Worm (Caenorhabditis elegans): ENCODE results near the gene C07B5.8.

C07B5.8 gene

ce11 chrX:9529360-9529759 lies 7.2 kb downstream of the C07B5.8 start, which contains the start of gene C07B5.4:
Gene C07B5.4 (plus strand): TSS chrX:9529660.
- TF ChIP-seq nhr-12 (tag; optimal IDR thresholded peaks at IDR 0.05): no peak
- TF ChIP-seq lin-13 (GFP tag; optimal IDR thresholded peaks at IDR 0.05): no peak
- no peak for TF ChIP-seq nhr-21 (tag; optimal IDR thresholded peaks at IDR 0.05)
- TF ChIP-seq elt-1 (tag; optimal IDR thresholded peaks at IDR 0.05): no peak
- no peak for TF ChIP-seq unc-62 (GFP tag; optimal IDR thresholded peaks at IDR 0.05)
- TF ChIP-seq Y55F3AM.14 (GFP tag; optimal IDR thresholded peaks at IDR 0.05): no peak
- no peak for TF ChIP-seq unc-39 (tag; optimal IDR thresholded peaks at IDR 0.05)
- no peak for TF ChIP-seq sma-9 (GFP tag; optimal IDR thresholded peaks at IDR 0.05)
- no peak for TF ChIP-seq sma-9 (tag; optimal IDR thresholded peaks at IDR 0.05)
- no peak for TF ChIP-seq gmeb-1 (tag; optimal IDR thresholded peaks at IDR 0.05)
- no peak for TF ChIP-seq ztf-1 (GFP tag; conservative IDR thresholded peaks at IDR 0.05)
- no peak for TF ChIP-seq C34F6.9 (tag; optimal IDR thresholded peaks at IDR 0.05)
- TF ChIP-seq nhr-25 (tag; optimal IDR thresholded peaks at IDR 0.05): no peak
- no peak for TF ChIP-seq nhr-237 (tag; optimal IDR thresholded peaks at IDR 0.05)
- no peak for TF ChIP-seq lsy-2 (tag; optimal IDR thresholded peaks at IDR 0.05)
- no peak for TF ChIP-seq crh-2 (tag; optimal IDR thresholded peaks at IDR 0.05)
- no peak for TF ChIP-seq nhr-11 (tag; optimal IDR thresholded peaks at IDR 0.05)
- no peak for TF ChIP-seq F13H6.1 (tag; optimal IDR thresholded peaks at IDR 0.05)
- no peak for TF ChIP-seq ama-1 (optimal IDR thresholded peaks at IDR 0.05)

ce11 chrX:9527898-9528297 lies 8.7 kb downstream of the C07B5.8 start:
- TF ChIP-seq C34F6.9 (tag; optimal IDR thresholded peaks at IDR 0.05) (no peak), nhr-23 (tag; optimal IDR thresholded peaks at IDR 0.05) (no peak), sem-4 (tag; optimal IDR thresholded peaks at IDR 0.05) (no peak), dmd-4 (tag; optimal IDR thresholded peaks at IDR 0.05) (no peak), lin-11 (tag; optimal IDR thresholded peaks at IDR 0.05) (no peak), lin-39 (tag; optimal IDR thresholded peaks at IDR 0.05) (no peak), blmp-1 (tag; optimal IDR thresholded peaks at IDR 0.05; ENCODE audit: insufficient read depth) (peak; percentile 55), crh-2 (tag; optimal IDR thresholded peaks at IDR 0.05) (peak; percentile 25), nhr-6 (tag; optimal IDR thresholded peaks at IDR 0.05) (no peak), nhr-25 (tag; optimal IDR thresholded peaks at IDR 0.05) (peak; percentile 68), ztf-4 (tag; optimal IDR thresholded peaks at IDR 0.05) (no peak), mdl-1 (tag; optimal IDR thresholded peaks at IDR 0.05) (no peak), sma-3 (GFP tag; optimal IDR thresholded peaks at IDR 0.05) (peak; percentile 15), unc-39 (tag; optimal IDR thresholded peaks at IDR 0.05) (no peak), snpc-4 (tag; optimal IDR thresholded peaks at IDR 0.05) (no peak), aly-2 (tag; optimal IDR thresholded peaks at IDR 0.05) (no peak), skn-1 (tag; optimal IDR thresholded peaks at IDR 0.05) (no peak), sma-9 (GFP tag; optimal IDR thresholded peaks at IDR 0.05) (no peak), sma-9 (tag; optimal IDR thresholded peaks at IDR 0.05) (no peak), mab-5 (tag; optimal IDR thresholded peaks at IDR 0.05) (no peak), zag-1 (tag; optimal IDR thresholded peaks at IDR 0.05) (no peak)

- TF ChIP-seq ztf-1 (GFP tag; conservative IDR thresholded peaks at IDR 0.05): no peak
These were observed 13.4 kb downstream of the C07B5.8 start, which contains the start of gene C07B5.3 for ce11 chrX:9523118-9523517. Gene C07B5.3 (minus strand): TSS chrX:9523218.

DNA sequence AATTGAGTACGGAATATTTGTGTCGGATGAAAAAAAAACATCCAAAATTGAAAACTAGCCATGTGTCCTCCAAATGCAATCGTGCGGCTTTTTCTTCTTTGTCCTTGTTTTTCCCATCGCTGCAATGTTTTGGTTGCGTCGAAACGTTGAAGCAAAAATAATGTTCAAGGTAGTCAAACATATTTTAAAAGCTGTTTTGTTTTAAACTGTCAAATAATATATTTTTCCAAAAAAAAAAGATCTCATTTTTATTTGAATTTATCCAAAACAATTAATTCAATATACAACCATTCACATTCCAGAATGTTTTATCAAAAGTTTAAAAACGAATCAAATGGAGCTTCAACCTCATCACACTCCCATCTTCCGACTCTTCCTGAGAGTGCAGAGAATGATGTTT lies 17.8 kb downstream of the C07B5.8 start, which contains the start of gene C07B5.6:
TSS of gene C07B5.6 (plus strand) at position 301 of the 400 bp plus-strand sequence.
- TF ChIP-seq ztf-11 (tag; optimal IDR thresholded peaks at IDR 0.05): no peak
- no peak for TF ChIP-seq ztf-1 (GFP tag; conservative IDR thresholded peaks at IDR 0.05)

DNA sequence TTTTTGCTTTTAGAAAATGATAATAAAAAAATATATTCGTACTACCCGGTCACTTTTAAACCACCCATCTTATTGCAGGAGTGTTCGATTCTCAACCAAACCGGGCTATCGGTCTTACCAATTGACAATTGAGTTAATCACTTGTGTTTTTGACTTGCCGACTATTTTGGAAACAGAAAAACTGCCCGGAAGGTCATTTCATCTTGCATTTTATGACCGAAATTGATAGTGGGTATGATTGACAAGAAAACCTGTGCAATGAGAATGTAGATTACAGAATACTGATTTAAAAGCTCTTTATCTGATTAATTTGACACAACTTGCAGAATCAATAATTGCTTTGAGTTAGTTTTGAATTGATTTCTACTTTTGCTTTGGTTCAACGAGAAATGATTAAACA lies 19.5 kb downstream of the C07B5.8 start, which contains the start of gene C07B5.2:
TSS of gene C07B5.2 (minus strand) at position 101 of the 400 bp plus-strand sequence.
- TF ChIP-seq nhr-129 (tag; optimal IDR thresholded peaks at IDR 0.05): no peak

Measured in whole organism, L2 larva.